Fruit fly (Drosophila melanogaster) whole organism, embryonic: ENCODE measurements around the gene Polr1D.
A peak's percentile ranks its signal among the peaks of the same experiment; 100 is the strongest.

Experiments
- Antp ChIP-seq: fragments of 200-800 bp; sonication (Bioruptor generic); optimal IDR thresholded peaks from 3 replicates; lab custom pipeline; 2016; ENCODE audit warnings: missing biosample characterization, missing genetic modification characterization
- Asciz ChIP-seq: fragments of 200-800 bp; sonication (Bioruptor generic); optimal IDR thresholded peaks from 2 replicates; lab custom pipeline; 2017; ENCODE audit warnings: missing biosample characterization, mild to moderate bottlenecking, missing genetic modification characterization, missing genetic modification reagents
- CG1024 ChIP-seq: fragments of 200-800 bp; sonication (Bioruptor generic); IDR thresholded peaks from 2 replicates; pipeline ENCODE4 v1.3.6; 2022; ENCODE audit warnings: missing biosample characterization, missing genetic modification characterization
- CG10274 ChIP-seq: fragments of 200-800 bp; sonication (Bioruptor generic); optimal IDR thresholded peaks from 3 replicates; lab custom pipeline; 2017; ENCODE audit warnings: missing biosample characterization, mild to moderate bottlenecking, missing genetic modification characterization
- CG10543 ChIP-seq: fragments of 200-800 bp; sonication (Bioruptor generic); optimal IDR thresholded peaks from 3 replicates; lab custom pipeline; 2017; ENCODE audit warnings: missing biosample characterization, mild to moderate bottlenecking, missing genetic modification characterization, moderate library complexity
- CG10979 ChIP-seq: fragments of 200-800 bp; sonication (Bioruptor generic); optimal IDR thresholded peaks from 2 replicates; lab custom pipeline; 2018; ENCODE audit warnings: missing biosample characterization, mild to moderate bottlenecking, missing genetic modification characterization, moderate library complexity
- CG12071 ChIP-seq: fragments of 200-800 bp; sonication (Bioruptor generic); optimal IDR thresholded peaks from 3 replicates; lab custom pipeline; 2018; ENCODE audit warnings: missing biosample characterization, mild to moderate bottlenecking, missing genetic modification characterization
- CG12219 ChIP-seq: fragments of 200-800 bp; sonication (Bioruptor generic); optimal IDR thresholded peaks from 3 replicates; lab custom pipeline; 2018; ENCODE audit warnings: missing biosample characterization, mild to moderate bottlenecking, missing genetic modification characterization
- CG12769 ChIP-seq: fragments of 200-800 bp; sonication (Bioruptor generic); optimal IDR thresholded peaks from 2 replicates; lab custom pipeline; 2019; ENCODE audit warnings: missing biosample characterization, mild to moderate bottlenecking, missing genetic modification characterization, moderate library complexity
- CG13624 ChIP-seq: fragments of 200-800 bp; sonication (Bioruptor generic); optimal IDR thresholded peaks from 2 replicates; lab custom pipeline; 2016; ENCODE audit warnings: missing biosample characterization, missing genetic modification characterization
- CG13894 ChIP-seq: fragments of 200-800 bp; sonication (Bioruptor generic); optimal IDR thresholded peaks from 3 replicates; lab custom pipeline; 2018; ENCODE audit warnings: missing biosample characterization, mild to moderate bottlenecking, missing genetic modification characterization, moderate library complexity
- CG15269 ChIP-seq: fragments of 200-800 bp; sonication (Bioruptor generic); optimal IDR thresholded peaks from 2 replicates; lab custom pipeline; 2018; ENCODE audit warnings: missing biosample characterization, mild to moderate bottlenecking, missing genetic modification characterization, moderate library complexity
- CG1529 ChIP-seq: fragments of 200-800 bp; sonication (Bioruptor generic); optimal IDR thresholded peaks from 3 replicates; lab custom pipeline; 2018; ENCODE audit warnings: missing biosample characterization, missing genetic modification characterization
- CG17328 ChIP-seq: fragments of 200-800 bp; sonication (Bioruptor generic); IDR thresholded peaks from 2 replicates; pipeline ENCODE4 v1.3.6; 2022; ENCODE audit warnings: missing biosample characterization, missing genetic modification characterization
- CG17912 ChIP-seq: fragments of 200-800 bp; sonication (Bioruptor generic); optimal IDR thresholded peaks from 2 replicates; lab custom pipeline; 2018; ENCODE audit warnings: missing biosample characterization, mild to moderate bottlenecking, missing genetic modification characterization
- CG2120 ChIP-seq: fragments of 200-800 bp; sonication (Bioruptor generic); optimal IDR thresholded peaks from 3 replicates; lab custom pipeline; 2016; ENCODE audit warnings: missing biosample characterization, missing genetic modification characterization
- CG2712 ChIP-seq: fragments of 200-800 bp; optimal IDR thresholded peaks from 3 replicates; lab custom pipeline; 2019; ENCODE audit warnings: missing biosample characterization, mild to moderate bottlenecking, missing genetic modification characterization, moderate library complexity
- CG32772 ChIP-seq: fragments of 200-800 bp; sonication (Bioruptor generic); IDR thresholded peaks from 2 replicates; pipeline ENCODE4 v1.3.6; 2022; ENCODE audit warnings: missing biosample characterization, missing genetic modification characterization
- CG34376 ChIP-seq: fragments of 200-800 bp; sonication (Bioruptor generic); optimal IDR thresholded peaks from 2 replicates; lab custom pipeline; 2018; ENCODE audit warnings: missing biosample characterization, mild to moderate bottlenecking, missing genetic modification characterization
- CG3847 ChIP-seq: fragments of 200-800 bp; sonication (Bioruptor generic); IDR thresholded peaks from 2 replicates; pipeline ENCODE4 v1.3.6; 2022; ENCODE audit warnings: missing biosample characterization, missing genetic modification characterization
- CG7372 ChIP-seq: fragments of 200-800 bp; sonication (Bioruptor generic); IDR thresholded peaks from 2 replicates; pipeline ENCODE4 v1.3.6; 2022; ENCODE audit warnings: missing biosample characterization, missing genetic modification characterization
- CG7556 ChIP-seq: fragments of 200-800 bp; sonication (Bioruptor generic); optimal IDR thresholded peaks from 2 replicates; lab custom pipeline; 2017; ENCODE audit warnings: missing biosample characterization, mild to moderate bottlenecking, missing genetic modification characterization
- CG7928 ChIP-seq: fragments of 200-800 bp; sonication (Bioruptor generic); optimal IDR thresholded peaks from 2 replicates; lab custom pipeline; 2017; ENCODE audit warnings: missing biosample characterization, mild to moderate bottlenecking, missing genetic modification characterization
- CG8388 ChIP-seq: fragments of 200-800 bp; sonication (Bioruptor generic); optimal IDR thresholded peaks from 2 replicates; lab custom pipeline; 2019; ENCODE audit warnings: missing biosample characterization, mild to moderate bottlenecking, missing genetic modification characterization, moderate library complexity
- CG9437 ChIP-seq: fragments of 200-800 bp; sonication (Bioruptor generic); optimal IDR thresholded peaks from 2 replicates; lab custom pipeline; 2018; ENCODE audit warnings: missing biosample characterization, mild to moderate bottlenecking, missing genetic modification characterization
- Camta ChIP-seq: fragments of 200-800 bp; sonication (Bioruptor generic); optimal IDR thresholded peaks from 2 replicates; lab custom pipeline; 2016; ENCODE audit warnings: missing biosample characterization, missing genetic modification characterization
- CkIIα-i1 ChIP-seq: fragments of 200-800 bp; sonication (Bioruptor generic); IDR thresholded peaks from 2 replicates; pipeline ENCODE4 v1.3.6; 2022; ENCODE audit warnings: missing biosample characterization, missing genetic modification characterization
- Drgx ChIP-seq: fragments of 200-800 bp; sonication (Bioruptor generic); IDR thresholded peaks from 2 replicates; pipeline ENCODE4 v1.3.6; 2022; ENCODE audit warnings: missing biosample characterization, missing genetic modification characterization
- Rfx ChIP-seq: fragments of 200-800 bp; sonication (Bioruptor generic); IDR thresholded peaks from 2 replicates; pipeline ENCODE4 v1.3.6; 2022; ENCODE audit warnings: missing biosample characterization, missing genetic modification characterization
- Ssrp ChIP-seq: fragments of 200-800 bp; sonication (Bioruptor generic); optimal IDR thresholded peaks from 2 replicates; lab custom pipeline; 2018; ENCODE audit warnings: missing biosample characterization, mild to moderate bottlenecking, missing genetic modification characterization, moderate library complexity
- bbx ChIP-seq: fragments of 200-800 bp; sonication (Bioruptor generic); IDR thresholded peaks from 2 replicates; pipeline ENCODE4 v1.3.6; 2022; ENCODE audit warnings: missing biosample characterization, missing genetic modification characterization; ENCODE audit not compliant: partially characterized antibody
- dan ChIP-seq: fragments of 200-800 bp; sonication (Bioruptor generic); IDR thresholded peaks from 2 replicates; pipeline ENCODE4 v1.3.6; 2022; ENCODE audit warnings: missing biosample characterization, missing genetic modification characterization
- eve ChIP-seq, 2 experiments: fragments of >200 bp; optimal IDR thresholded peaks; 2 replicates each; lab custom pipeline; 2017; ENCODE audit warnings: missing biosample characterization in 2 of 2, missing genetic modification characterization in 2 of 2
- fru ChIP-seq: fragments of >200 bp; optimal IDR thresholded peaks from 2 replicates; lab custom pipeline; 2017
- ftz-f1 ChIP-seq: fragments of 200-800 bp; sonication (Bioruptor generic); optimal IDR thresholded peaks from 2 replicates; lab custom pipeline; 2016; ENCODE audit warnings: missing biosample characterization, missing genetic modification characterization
- gfzf ChIP-seq: fragments of 200-800 bp; sonication (Bioruptor generic); optimal IDR thresholded peaks from 2 replicates; lab custom pipeline; 2016; ENCODE audit warnings: missing biosample characterization, mild to moderate bottlenecking, missing genetic modification characterization, moderate library complexity
- hbn ChIP-seq: fragments of 200-800 bp; sonication (Bioruptor generic); IDR thresholded peaks from 2 replicates; pipeline ENCODE4 v1.3.6; 2022; ENCODE audit warnings: missing biosample characterization, missing genetic modification characterization; ENCODE audit not compliant: partially characterized antibody
- kay ChIP-seq: fragments of 200-800 bp; sonication (Bioruptor generic); optimal IDR thresholded peaks from 2 replicates; lab custom pipeline; 2016; ENCODE audit warnings: missing biosample characterization, missing genetic modification characterization
- klu ChIP-seq: fragments of 200-800 bp; sonication (Bioruptor generic); IDR thresholded peaks from 2 replicates; pipeline ENCODE4 v1.3.6; 2022; ENCODE audit warnings: missing biosample characterization, missing genetic modification characterization
- kni ChIP-seq: fragments of 200-800 bp; sonication (Bioruptor generic); optimal IDR thresholded peaks from 3 replicates; lab custom pipeline; 2017; ENCODE audit warnings: mild to moderate bottlenecking, missing biosample characterization, missing genetic modification reagents, missing genetic modification characterization
- maf-S ChIP-seq: fragments of 200-800 bp; sonication (Bioruptor generic); optimal IDR thresholded peaks from 2 replicates; lab custom pipeline; 2016; ENCODE audit warnings: missing biosample characterization, missing genetic modification characterization
- mam ChIP-seq: fragments of 200-800 bp; sonication (Bioruptor generic); optimal IDR thresholded peaks from 3 replicates; lab custom pipeline; 2016; ENCODE audit warnings: missing biosample characterization, missing genetic modification characterization
- org-1 ChIP-seq: fragments of 200-800 bp; sonication (Bioruptor generic); optimal IDR thresholded peaks from 2 replicates; lab custom pipeline; 2017; ENCODE audit warnings: missing biosample characterization, missing genetic modification characterization
- pros ChIP-seq: fragments of 200-800 bp; sonication (Bioruptor generic); optimal IDR thresholded peaks from 3 replicates; lab custom pipeline; 2019; ENCODE audit warnings: missing biosample characterization, mild to moderate bottlenecking, missing genetic modification characterization, moderate library complexity
- rib ChIP-seq: fragments of 200-800 bp; sonication (Bioruptor generic); IDR thresholded peaks from 2 replicates; pipeline ENCODE4 v1.3.6; 2022; ENCODE audit warnings: missing biosample characterization, missing genetic modification characterization
- salm ChIP-seq: fragments of 200-800 bp; sonication (Bioruptor generic); optimal IDR thresholded peaks from 2 replicates; lab custom pipeline; 2018; ENCODE audit warnings: missing biosample characterization, mild to moderate bottlenecking, missing genetic modification characterization
- shn ChIP-seq: fragments of 200-800 bp; sonication (Bioruptor generic); optimal IDR thresholded peaks from 3 replicates; lab custom pipeline; 2016; ENCODE audit warnings: missing biosample characterization, missing genetic modification characterization
- slbo ChIP-seq: fragments of 200-800 bp; sonication (Bioruptor generic); IDR thresholded peaks from 2 replicates; pipeline ENCODE4 v1.3.6; 2022; ENCODE audit warnings: missing biosample characterization, missing genetic modification characterization
- sr ChIP-seq: fragments of 200-800 bp; sonication (Bioruptor generic); IDR thresholded peaks from 3 replicates; pipeline ENCODE4 v1.3.6; 2022; ENCODE audit warnings: missing biosample characterization, missing genetic modification characterization
- stwl ChIP-seq: fragments of 200-800 bp; sonication (Bioruptor generic); optimal IDR thresholded peaks from 3 replicates; lab custom pipeline; 2018; ENCODE audit warnings: missing biosample characterization, mild to moderate bottlenecking, missing genetic modification characterization, moderate library complexity
- usp ChIP-seq: fragments of >200 bp; optimal IDR thresholded peaks from 2 replicates; lab custom pipeline; 2017; ENCODE audit warnings: missing biosample characterization, missing genetic modification characterization

The Polr1D gene

dm6 chr2L:19181153-19181892 lies 46.3 kb upstream of the Polr1D start, which contains the start of gene CG17568 (continued):
- TF ChIP-seq mam (no peak), slbo (GFP tag; lab: Robert Waterston, UW) (no peak), CG7556 (GFP tag; lab: Kevin White, UChicago) (no peak), Drgx (GFP tag; lab: Robert Waterston, UW) (no peak), CG13624 (GFP tag; lab: Kevin White, UChicago) (no peak), CG10274 (GFP tag; lab: Kevin White, UChicago) (no peak), rib (GFP tag; lab: Robert Waterston, UW) (no peak), CG7372 (GFP tag; lab: Robert Waterston, UW) (no peak), CG1529 (GFP tag; lab: Kevin White, UChicago) (no peak), shn (GFP tag; lab: Kevin White, UChicago) (no peak), CG7928 (GFP tag; lab: Kevin White, UChicago) (no peak), kni (GFP tag; lab: Kevin White, UChicago) (no peak), CG12071 (GFP tag; lab: Kevin White, UChicago) (no peak), CG32772 (GFP tag; lab: Robert Waterston, UW) (no peak), klu (GFP tag; lab: Robert Waterston, UW) (no peak), stwl (tag; lab: Kevin White, UChicago) (peak; percentile 94), usp (GFP tag; lab: Kevin White, UChicago) (no peak), Asciz (GFP tag; lab: Kevin White, UChicago) (no peak), ftz-f1 (GFP tag; lab: Kevin White, UChicago) (no peak), sr (GFP tag; lab: Robert Waterston, UW) (no peak), CG15269 (tag; lab: Kevin White, UChicago) (no peak), CG2120 (GFP tag; lab: Kevin White, UChicago) (peak; percentile 18), kay (no peak), hbn (GFP tag; lab: Robert Waterston, UW) (no peak), eve (GFP tag; optimal IDR thresholded peaks at IDR 0.05; lab: Kevin White, UChicago) (no peak), Antp (GFP tag; lab: Kevin White, UChicago) (no peak), CG17912 (GFP tag; lab: Kevin White, UChicago) (no peak), CG1024 (GFP tag; lab: Robert Waterston, UW) (no peak), fru (lab: Kevin White, UChicago) (no peak), CG9437 (GFP tag; lab: Kevin White, UChicago) (no peak), salm (tag; lab: Kevin White, UChicago) (no peak), CG13894 (tag; lab: Kevin White, UChicago) (no peak), Ssrp (tag; lab: Kevin White, UChicago) (no peak), CG34376 (GFP tag; lab: Kevin White, UChicago) (no peak), CkIIα-i1 (GFP tag; lab: Robert Waterston, UW) (no peak), pros (peak; percentile 11), CG10543 (no peak), CG8388 (GFP tag; lab: Kevin White, UChicago) (no peak), CG3847 (GFP tag; lab: Robert Waterston, UW) (no peak), org-1 (GFP tag; lab: Kevin White, UChicago) (no peak), CG12769 (tag; lab: Kevin White, UChicago) (no peak), Rfx (GFP tag; lab: Robert Waterston, UW) (no peak), CG10979 (tag; lab: Kevin White, UChicago) (peak; percentile 3), gfzf (GFP tag; lab: Kevin White, UChicago) (peak; percentile 84), CG12219 (GFP tag; lab: Kevin White, UChicago) (no peak), maf-S (GFP tag; lab: Kevin White, UChicago) (no peak), bbx (GFP tag; lab: Robert Waterston, UW) (no peak), Camta (no peak), CG2712 (tag; lab: Kevin White, UChicago) (no peak), CG17328 (GFP tag; lab: Robert Waterston, UW) (no peak), dan (GFP tag; lab: Robert Waterston, UW) (no peak)
